Worm (Caenorhabditis elegans): ENCODE results near the gene daf-14.

Gene daf-14

ce11 chrIV:10245666-10246210 lies 4.7 kb upstream of the daf-14 start, which contains the start of gene F01G10.10 (continued):
- TF ChIP-seq rcor-1 (GFP tag; IDR thresholded peaks at IDR 0.05) (peak; percentile 49), ztf-26 (tag; optimal IDR thresholded peaks at IDR 0.05) (peak; percentile 7), snpc-4 (GFP tag; optimal IDR thresholded peaks at IDR 0.05) (no peak), snpc-4 (tag; optimal IDR thresholded peaks at IDR 0.05) (peak in 2 of 4 experiments; percentile 19 to 39), aptf-3 (GFP tag; IDR thresholded peaks at IDR 0.05) (no peak), hmg-1.2 (GFP tag; IDR thresholded peaks at IDR 0.05) (peak; percentile 47), nhr-120 (GFP tag; IDR thresholded peaks at IDR 0.05) (no peak), dox-1 (GFP tag; IDR thresholded peaks at IDR 0.05) (peak; percentile 60), chd-7 (tag; optimal IDR thresholded peaks at IDR 0.05) (peak; percentile 46), repo-1 (tag; optimal IDR thresholded peaks at IDR 0.05) (no peak), rec-8 (tag; optimal IDR thresholded peaks at IDR 0.05) (peak in 1 of 2 experiments; percentile 31), die-1 (tag; optimal IDR thresholded peaks at IDR 0.05) (peak; percentile 23), bed-1 (GFP tag; IDR thresholded peaks at IDR 0.05) (no peak), snpc-1.1 (tag; optimal IDR thresholded peaks at IDR 0.05; ENCODE audit: insufficient read depth) (no peak), mxl-1 (tag; optimal IDR thresholded peaks at IDR 0.05) (no peak), ama-1 (optimal IDR thresholded peaks at IDR 0.05) (peak; percentile 19), ama-1 (GFP tag; optimal IDR thresholded peaks at IDR 0.05) (no peak), ztf-6 (GFP tag; IDR thresholded peaks at IDR 0.05) (no peak), gei-17 (GFP tag; optimal IDR thresholded peaks at IDR 0.05) (no peak), lsy-27 (tag; optimal IDR thresholded peaks at IDR 0.05; ENCODE audit: borderline replicate concordance, insufficient read depth) (no peak), let-526 (GFP tag; IDR thresholded peaks at IDR 0.05) (no peak), ceh-58 (GFP tag; IDR thresholded peaks at IDR 0.05) (0 out of 2 replicates have a peak, but pooled peaks have one; percentile 71), ztf-28 (GFP tag; IDR thresholded peaks at IDR 0.05) (no peak), fkh-3 (tag; optimal IDR thresholded peaks at IDR 0.05) (no peak), nhr-80 (tag; optimal IDR thresholded peaks at IDR 0.05) (no peak), atf-7 (tag; optimal IDR thresholded peaks at IDR 0.05) (no peak), hlh-26 (GFP tag; conservative IDR thresholded peaks at IDR 0.05) (no peak), xnd-1 (tag; optimal IDR thresholded peaks at IDR 0.05) (no peak), ZK185.1 (tag; optimal IDR thresholded peaks at IDR 0.05; ENCODE audit: poor library complexity, severe bottlenecking) (no peak), K11D2.4 (GFP tag; IDR thresholded peaks at IDR 0.05) (no peak), lin-54 (GFP tag; optimal IDR thresholded peaks at IDR 0.05) (peak; percentile 30), athp-1 (tag; optimal IDR thresholded peaks at IDR 0.05) (no peak), sptf-2 (GFP tag; optimal IDR thresholded peaks at IDR 0.05) (no peak), Y56A3A.18 (GFP tag; IDR thresholded peaks at IDR 0.05) (no peak), hmg-20 (GFP tag; IDR thresholded peaks at IDR 0.05) (no peak), Y53F4B.3 (GFP tag; IDR thresholded peaks at IDR 0.05) (no peak), F37B4.10 (GFP tag; IDR thresholded peaks at IDR 0.05) (0 out of 2 replicates have a peak, but pooled peaks have one; percentile 43), nfyb-1 (GFP tag; IDR thresholded peaks at IDR 0.05) (peak; percentile 10; the same call in 1 of the 2 replicates), F10E7.11 (tag; optimal IDR thresholded peaks at IDR 0.05) (peak; percentile 18), tbp1 (GFP tag; optimal IDR thresholded peaks at IDR 0.05) (peak; percentile 1), hsf-1 (GFP tag; IDR thresholded peaks at IDR 0.05) (0 out of 2 replicates have a peak, but pooled peaks have one; percentile 63), tbx-9 (tag; optimal IDR thresholded peaks at IDR 0.05; ENCODE audit: borderline replicate concordance) (no peak)

All from whole organism, young adult.